Worm (Caenorhabditis elegans) whole organism, late embryonic: Measurements from ENCODE around the gene C35D10.8.

Experiments used
- C08G9.2 ChIP-seq: sonication (generic microtip); optimal IDR thresholded peaks from 2 replicates; lab custom pipeline; 2016; ENCODE audit warnings: mild to moderate bottlenecking, missing genetic modification characterization, moderate library complexity, missing compliant biosample characterization
- C38D4.7 ChIP-seq: fragments of 200-800 bp; sonication (Bioruptor generic); optimal IDR thresholded peaks from 2 replicates; lab custom pipeline; 2018; ENCODE audit warnings: mild to moderate bottlenecking, missing genetic modification characterization, moderate library complexity, missing compliant biosample characterization
- F13H6.1 ChIP-seq: sonication (generic microtip); optimal IDR thresholded peaks from 2 replicates; lab custom pipeline; 2016; ENCODE audit warnings: missing genetic modification characterization, missing compliant biosample characterization
- T23F11.4 ChIP-seq: fragments of 200-800 bp; sonication (Bioruptor generic); optimal IDR thresholded peaks from 2 replicates; lab custom pipeline; 2018; ENCODE audit warnings: mild to moderate bottlenecking, missing genetic modification characterization, missing compliant biosample characterization
- Y22D7AL.16 ChIP-seq: sonication (generic microtip); optimal IDR thresholded peaks from 2 replicates; lab custom pipeline; 2016; ENCODE audit warnings: missing genetic modification characterization, missing compliant biosample characterization
- ceh-14 ChIP-seq: sonication (generic microtip); optimal IDR thresholded peaks from 2 replicates; lab custom pipeline; 2016; ENCODE audit warnings: missing genotype, missing genetic modification characterization, missing compliant biosample characterization
- ceh-18 ChIP-seq: sonication (generic microtip); optimal IDR thresholded peaks from 2 replicates; lab custom pipeline; 2016; ENCODE audit warnings: missing genetic modification characterization, missing compliant biosample characterization
- ceh-22 ChIP-seq: sonication (generic microtip); optimal IDR thresholded peaks from 2 replicates; lab custom pipeline; 2017; ENCODE audit warnings: missing biosample characterization, missing genetic modification characterization
- ceh-30 ChIP-seq: fragments of 150-350 bp; optimal IDR thresholded peaks from 2 replicates; lab custom pipeline; 2014; ENCODE audit warnings: missing biosample characterization, missing genetic modification characterization
- ceh-31 ChIP-seq: sonication (generic microtip); optimal IDR thresholded peaks from 2 replicates; lab custom pipeline; 2016; ENCODE audit warnings: missing genetic modification characterization, missing compliant biosample characterization
- ceh-6 ChIP-seq: fragments of 200-800 bp; sonication (Bioruptor generic); optimal IDR thresholded peaks from 2 replicates; lab custom pipeline; 2018; ENCODE audit warnings: mild to moderate bottlenecking, missing genetic modification characterization, missing compliant biosample characterization
- ceh-9 ChIP-seq: sonication (generic microtip); optimal IDR thresholded peaks from 2 replicates; lab custom pipeline; 2016; ENCODE audit warnings: mild to moderate bottlenecking, missing genetic modification characterization, inconsistent platforms, missing compliant biosample characterization
- elt-2 ChIP-seq: sonication (generic microtip); optimal IDR thresholded peaks from 2 replicates; lab custom pipeline; 2016; ENCODE audit warnings: missing genetic modification reagents, missing genetic modification characterization, missing compliant biosample characterization
- eyg-1 ChIP-seq: sonication (generic microtip); optimal IDR thresholded peaks from 2 replicates; lab custom pipeline; 2016; ENCODE audit warnings: missing genotype, missing genetic modification characterization, missing compliant biosample characterization
- fax-1 ChIP-seq: sonication (generic microtip); optimal IDR thresholded peaks from 2 replicates; lab custom pipeline; 2016; ENCODE audit warnings: missing genotype, missing genetic modification characterization, missing compliant biosample characterization
- fkh-10 ChIP-seq: fragments of 150-350 bp; optimal IDR thresholded peaks from 2 replicates; lab custom pipeline; 2014; ENCODE audit warnings: missing biosample characterization, missing genetic modification reagents, missing genetic modification characterization
- fkh-6 ChIP-seq: sonication (generic microtip); optimal IDR thresholded peaks from 2 replicates; lab custom pipeline; 2016; ENCODE audit warnings: missing genetic modification characterization, missing compliant biosample characterization
- hlh-30 ChIP-seq: sonication (generic microtip); optimal IDR thresholded peaks from 2 replicates; lab custom pipeline; 2017; ENCODE audit warnings: antibody characterized with exemption, missing genetic modification characterization, missing compliant biosample characterization; ENCODE audit not compliant: insufficient read depth
- lin-11 ChIP-seq: fragments of 200-800 bp; sonication (Bioruptor generic); optimal IDR thresholded peaks from 2 replicates; lab custom pipeline; 2018; ENCODE audit warnings: mild to moderate bottlenecking, missing genetic modification characterization, missing compliant biosample characterization
- madf-2 ChIP-seq: sonication (generic microtip); optimal IDR thresholded peaks from 2 replicates; lab custom pipeline; 2017; ENCODE audit warnings: missing genetic modification characterization, missing compliant biosample characterization
- mec-3 ChIP-seq: sonication (generic microtip); optimal IDR thresholded peaks from 2 replicates; lab custom pipeline; 2016; ENCODE audit warnings: borderline replicate concordance, missing genetic modification characterization, missing compliant biosample characterization
- nfya-1 ChIP-seq: sonication (generic microtip); optimal IDR thresholded peaks from 2 replicates; lab custom pipeline; 2017; ENCODE audit warnings: missing genetic modification characterization, mild to moderate bottlenecking, missing compliant biosample characterization, antibody characterized with exemption, moderate library complexity
- nhr-11 ChIP-seq: fragments of 150-350 bp; optimal IDR thresholded peaks from 2 replicates; lab custom pipeline; 2014; ENCODE audit warnings: missing biosample characterization, missing genetic modification characterization
- npax-4 ChIP-seq: sonication (generic microtip); optimal IDR thresholded peaks from 2 replicates; lab custom pipeline; 2016; ENCODE audit warnings: missing genetic modification characterization, missing compliant biosample characterization
- pag-3 ChIP-seq: sonication (generic microtip); optimal IDR thresholded peaks from 2 replicates; lab custom pipeline; 2016; ENCODE audit warnings: missing compliant biosample characterization, missing genetic modification characterization, borderline replicate concordance
- pha-2 ChIP-seq: sonication (generic microtip); optimal IDR thresholded peaks from 2 replicates; lab custom pipeline; 2017; ENCODE audit warnings: mild to moderate bottlenecking, missing genetic modification characterization, missing compliant biosample characterization
- pha-4 ChIP-seq: fragments of 150-350 bp; optimal IDR thresholded peaks from 2 replicates; lab custom pipeline; 2018; ENCODE audit warnings: missing biosample characterization, missing genetic modification reagents, missing genetic modification characterization
- pqm-1 ChIP-seq: sonication (generic microtip); optimal IDR thresholded peaks from 2 replicates; lab custom pipeline; 2016; ENCODE audit warnings: missing genetic modification characterization, missing compliant biosample characterization
- pros-1 ChIP-seq: fragments of 150-350 bp; optimal IDR thresholded peaks from 2 replicates; lab custom pipeline; 2014; ENCODE audit warnings: missing biosample characterization, missing genetic modification reagents, missing genetic modification characterization
- ref-2 ChIP-seq: sonication (generic microtip); optimal IDR thresholded peaks from 2 replicates; lab custom pipeline; 2016; ENCODE audit warnings: missing genetic modification characterization, missing compliant biosample characterization
- rnt-1 ChIP-seq: sonication (generic microtip); optimal IDR thresholded peaks from 2 replicates; lab custom pipeline; 2016; ENCODE audit warnings: missing genetic modification characterization, missing compliant biosample characterization
- sdc-2 ChIP-seq: sonication (generic microtip); optimal IDR thresholded peaks from 2 replicates; lab custom pipeline; 2016; ENCODE audit warnings: missing genotype, missing genetic modification characterization, missing compliant biosample characterization
- syd-9 ChIP-seq: sonication (generic microtip); optimal IDR thresholded peaks from 2 replicates; lab custom pipeline; 2016; ENCODE audit warnings: mild to moderate bottlenecking, missing genetic modification characterization, moderate library complexity, missing compliant biosample characterization
- tbx-2 ChIP-seq: sonication (generic microtip); optimal IDR thresholded peaks from 2 replicates; lab custom pipeline; 2016; ENCODE audit warnings: missing genetic modification characterization, missing compliant biosample characterization
- tbx-7 ChIP-seq: sonication (generic microtip); optimal IDR thresholded peaks from 2 replicates; lab custom pipeline; 2016; ENCODE audit warnings: missing genotype, missing genetic modification characterization, missing compliant biosample characterization
- ttx-3 ChIP-seq: sonication (generic microtip); optimal IDR thresholded peaks from 2 replicates; lab custom pipeline; 2016; ENCODE audit warnings: missing genetic modification reagents, missing genetic modification characterization, missing compliant biosample characterization
- unc-3 ChIP-seq, 2 experiments: fragments of 200-800 bp in 1 of 2; sonication (Bioruptor generic) in 1 of 2; sonication (generic microtip) in 1 of 2; conservative IDR thresholded peaks in 1 of 2; optimal IDR thresholded peaks in 1 of 2; 2 replicates each; pipeline versions ENCODE4 v1.3.6 to Lab custom; 2016 to 2022; ENCODE audit warnings: missing compliant biosample characterization in 2 of 2, missing genetic modification characterization in 2 of 2, missing genetic modification reagents in 1 of 2
- unc-55 ChIP-seq: sonication (generic microtip); optimal IDR thresholded peaks from 2 replicates; lab custom pipeline; 2017; ENCODE audit warnings: missing biosample characterization, missing genetic modification reagents, missing genetic modification characterization
- zip-5 ChIP-seq: sonication (generic microtip); optimal IDR thresholded peaks from 2 replicates; lab custom pipeline; 2016; ENCODE audit warnings: missing genetic modification characterization, missing compliant biosample characterization
- ztf-16 ChIP-seq: sonication (generic microtip); optimal IDR thresholded peaks from 2 replicates; lab custom pipeline; 2017; ENCODE audit warnings: missing genetic modification characterization, missing compliant biosample characterization

C35D10.8 gene

DNA sequence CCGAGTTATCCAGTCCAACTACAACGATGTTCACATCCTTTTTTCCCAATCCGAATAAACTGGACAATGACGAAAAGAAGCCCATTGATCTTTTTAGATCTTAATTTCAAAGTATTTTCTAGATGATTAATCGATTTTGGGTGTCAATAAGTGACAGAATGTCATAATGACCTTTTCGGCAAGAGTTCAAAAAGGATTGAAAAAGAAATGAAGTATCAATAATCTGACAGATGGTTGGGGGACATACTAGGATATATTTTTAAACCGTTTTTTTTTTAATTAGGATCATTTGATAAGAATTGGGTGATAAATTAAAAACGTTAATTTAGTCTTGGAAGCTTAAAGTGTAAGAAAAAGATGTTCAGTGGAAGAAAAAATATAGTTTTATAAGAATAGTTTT, 40.3 kb upstream of the C35D10.8 start, which contains the start of gene arl-6:
TSS of gene arl-6 (minus strand) at position 101 of the 400 bp plus-strand sequence.
- TF ChIP-seq rnt-1: no peak
- TF ChIP-seq tbx-2: no peak
- TF ChIP-seq tbx-7: no peak
- no peak for TF ChIP-seq ceh-6 (GFP tag; lab: Kevin White, UChicago)
- TF ChIP-seq unc-55 (GFP tag; lab: Kevin White, UChicago): no peak
- no peak for TF ChIP-seq sdc-2
- TF ChIP-seq C08G9.2 (tag; lab: Kevin White, UChicago): no peak

DNA sequence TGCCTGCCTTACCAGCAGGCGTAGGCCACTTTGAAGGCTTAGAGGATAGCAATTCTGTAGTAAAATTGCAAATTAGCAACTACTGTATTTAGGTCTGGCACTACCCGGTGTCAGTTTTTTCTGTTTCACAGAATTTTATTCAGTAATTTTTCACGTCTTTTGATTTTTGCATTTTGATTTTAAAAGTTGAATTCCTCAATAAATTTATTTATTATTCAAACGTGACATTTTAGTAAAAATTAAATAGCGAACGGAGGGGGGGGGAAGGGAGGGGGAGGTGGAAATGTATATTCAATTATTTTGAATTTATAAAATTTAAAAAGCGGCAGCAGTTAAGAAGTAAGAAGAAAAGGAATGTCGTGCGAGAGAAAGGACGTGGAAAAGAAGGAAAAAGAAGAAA, 37.8 kb upstream of the C35D10.8 start, which contains the start of gene F26A1.4:
TSS of gene F26A1.4 (plus strand) at position 301 of the 400 bp plus-strand sequence.
- TF ChIP-seq hlh-30 (tag; lab: Kevin White, UChicago) (no peak), fkh-10 (GFP tag; lab: Kevin White, UChicago) (no peak), ceh-30 (tag; lab: Kevin White, UChicago) (no peak), pha-2 (no peak), zip-5 (tag; lab: Kevin White, UChicago) (no peak), ztf-16 (tag; lab: Kevin White, UChicago) (no peak), fkh-6 (no peak), pros-1 (tag; lab: Kevin White, UChicago) (no peak), ceh-14 (tag; lab: Kevin White, UChicago) (no peak), ttx-3 (tag; lab: Kevin White, UChicago) (no peak)

DNA sequence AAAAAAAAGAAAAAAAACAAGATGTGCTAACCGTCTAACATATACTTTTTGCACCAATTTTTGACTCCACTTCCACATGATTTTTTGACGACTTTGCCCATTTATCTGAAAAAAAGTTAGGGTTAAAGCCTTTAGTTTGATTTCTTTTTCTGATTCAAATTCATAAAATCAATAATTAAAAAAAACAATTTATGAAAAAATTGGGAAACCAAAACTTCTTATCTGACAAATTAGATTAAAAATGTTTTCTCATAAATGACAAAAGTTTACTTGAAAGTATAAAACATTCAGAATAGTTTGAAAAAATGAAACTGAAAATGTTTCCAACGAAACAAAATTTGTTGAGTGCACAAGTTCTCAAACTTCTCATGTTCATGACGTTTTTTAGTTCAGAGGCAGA, 35.2 kb upstream of the C35D10.8 start, which contains the start of gene F26A1.7:
TSS of gene F26A1.7 (minus strand) at position 101 of the 400 bp plus-strand sequence.
- TF ChIP-seq syd-9 (tag; lab: Kevin White, UChicago) (no peak), madf-2 (tag; lab: Kevin White, UChicago) (no peak), ceh-31 (tag; lab: Kevin White, UChicago) (no peak), F13H6.1 (tag; lab: Kevin White, UChicago) (no peak), T23F11.4 (GFP tag; lab: Kevin White, UChicago) (no peak), unc-55 (GFP tag; lab: Kevin White, UChicago) (no peak), nhr-11 (tag; lab: Kevin White, UChicago) (no peak), ref-2 (tag; lab: Kevin White, UChicago) (no peak), npax-4 (no peak), pha-2 (no peak), fax-1 (tag; lab: Kevin White, UChicago) (no peak), mec-3 (tag; lab: Kevin White, UChicago) (no peak), pqm-1 (tag; lab: Kevin White, UChicago) (no peak), pag-3 (tag; lab: Kevin White, UChicago) (no peak), lin-11 (tag; lab: Kevin White, UChicago) (no peak), pha-4 (no peak), C38D4.7 (GFP tag; lab: Kevin White, UChicago) (no peak), ceh-18 (tag; lab: Kevin White, UChicago) (no peak), ceh-22 (no peak)

DNA sequence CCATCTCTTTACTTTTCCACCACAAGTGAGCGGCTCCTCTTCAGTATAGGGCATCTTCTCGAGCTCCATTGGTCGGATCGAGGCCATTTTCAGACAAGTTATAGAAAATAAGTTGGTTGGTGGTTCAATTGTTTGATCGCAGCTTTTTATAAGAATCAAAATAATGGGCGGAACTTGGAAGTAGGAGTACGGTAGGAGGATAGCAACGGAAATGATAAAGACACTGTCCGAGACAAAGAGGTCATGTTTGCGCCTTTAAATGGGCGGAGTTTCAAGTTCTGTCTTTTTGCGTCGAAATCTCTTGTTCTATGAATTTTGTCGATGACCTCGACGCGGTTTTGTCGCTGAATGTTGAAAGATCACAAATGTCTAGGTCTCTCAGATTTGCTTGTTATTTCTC, 32.9 kb upstream of the C35D10.8 start, which contains the start of gene F26A1.8:
TSS of gene F26A1.8 (minus strand) at position 101 of the 400 bp plus-strand sequence.
- TF ChIP-seq elt-2 (tag; lab: Kevin White, UChicago): no peak
- TF ChIP-seq nhr-11 (tag; lab: Kevin White, UChicago): no peak
- TF ChIP-seq eyg-1 (tag; lab: Kevin White, UChicago): no peak
- no peak for TF ChIP-seq sdc-2
- no peak for TF ChIP-seq unc-3 (GFP tag; conservative IDR thresholded peaks at IDR 0.05; lab: Robert Waterston, UW)
- TF ChIP-seq unc-3 (tag; optimal IDR thresholded peaks at IDR 0.05; lab: Kevin White, UChicago): no peak
- no peak for TF ChIP-seq zip-5 (tag; lab: Kevin White, UChicago)
- no peak for TF ChIP-seq ttx-3 (tag; lab: Kevin White, UChicago)
- TF ChIP-seq Y22D7AL.16 (tag; lab: Kevin White, UChicago): no peak
- no peak for TF ChIP-seq F13H6.1 (tag; lab: Kevin White, UChicago)
- TF ChIP-seq nfya-1: no peak
- TF ChIP-seq fkh-10 (GFP tag; lab: Kevin White, UChicago): no peak
- TF ChIP-seq ceh-9 (tag; lab: Kevin White, UChicago): no peak
